Fruit fly (Drosophila melanogaster): ENCODE results near the gene CG17359.

CG17359 gene

DNA sequence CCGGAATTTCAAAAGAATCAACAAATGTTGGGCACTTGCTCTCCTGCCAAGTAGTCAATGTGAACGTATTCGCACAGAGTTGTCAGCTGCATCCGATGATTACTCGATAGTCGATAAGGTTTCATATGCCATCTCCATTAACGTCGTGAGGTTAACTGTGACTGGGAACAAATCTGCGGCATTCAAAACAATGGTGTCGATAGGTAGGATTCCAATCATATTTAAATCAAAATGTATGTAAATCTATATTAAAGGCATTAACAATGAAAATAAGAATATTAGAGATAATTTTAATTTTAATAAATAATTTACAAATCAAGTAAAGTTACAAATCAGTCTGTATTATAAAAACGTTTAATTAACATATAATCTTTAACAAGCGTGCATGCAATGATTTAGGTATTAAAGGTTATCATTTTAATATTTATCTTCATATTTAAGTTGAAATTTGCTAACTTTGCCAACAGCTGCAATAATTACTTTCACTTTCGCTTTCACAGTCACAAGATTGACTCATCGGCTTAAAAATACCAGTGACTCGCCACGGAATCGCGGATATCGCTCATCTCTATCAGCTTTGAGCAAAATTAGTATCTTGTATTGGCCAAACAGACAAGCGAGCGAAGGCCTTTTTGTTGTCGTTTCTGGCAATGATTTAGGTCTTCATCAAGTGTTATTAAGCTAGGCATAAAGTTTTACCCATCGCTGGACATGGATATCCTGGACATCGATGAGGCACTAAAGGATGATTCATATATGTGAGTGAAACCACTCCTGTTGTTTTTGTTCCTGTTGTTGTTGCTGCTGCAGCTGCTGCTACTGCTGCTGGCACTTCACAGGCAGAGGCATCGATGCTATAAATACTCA, 34.2 kb downstream of the CG17359 start, which contains the start of the genes Meics, Nxf3 and ssp2 (continued):
- TF ChIP-seq h (GFP tag; optimal IDR thresholded peaks at IDR 0.05) (no peak), Jra (GFP tag; optimal IDR thresholded peaks at IDR 0.05) (peak; percentile 48), sv (GFP tag; optimal IDR thresholded peaks at IDR 0.05) (no peak), sage (GFP tag; optimal IDR thresholded peaks at IDR 0.05) (peak; percentile 7), brk (GFP tag; optimal IDR thresholded peaks at IDR 0.05) (no peak)

DNA sequence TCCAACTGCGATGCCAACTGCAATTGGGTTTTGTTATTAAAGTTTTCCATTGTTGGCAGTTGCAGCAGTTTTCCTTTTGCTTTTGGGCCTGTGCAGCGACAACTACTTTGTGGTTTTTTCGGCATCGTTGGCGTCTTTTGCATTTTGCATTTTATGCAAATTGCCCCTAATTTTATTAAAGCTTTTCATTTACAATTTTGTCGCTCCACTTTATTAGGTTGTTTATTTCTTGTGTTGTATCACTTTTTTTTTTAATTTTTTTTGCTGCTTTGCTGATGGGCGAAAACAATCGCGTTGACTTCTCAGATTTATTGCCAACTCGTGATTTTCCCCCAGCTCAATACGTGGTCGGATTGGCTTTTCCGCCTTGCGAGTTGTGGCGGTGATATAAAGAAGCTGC, 41.3 kb downstream of the CG17359 start:
- TF ChIP-seq Sp1 (GFP tag; optimal IDR thresholded peaks at IDR 0.05) (no peak), lola (GFP tag; optimal IDR thresholded peaks at IDR 0.05) (no peak), rgr (GFP tag; optimal IDR thresholded peaks at IDR 0.05) (no peak), CrebA (GFP tag; optimal IDR thresholded peaks at IDR 0.05; ENCODE audit: borderline replicate concordance) (no peak), usp (GFP tag; optimal IDR thresholded peaks at IDR 0.05) (no peak), psq (GFP tag; optimal IDR thresholded peaks at IDR 0.05) (no peak), Myc (optimal IDR thresholded peaks at IDR 0.05) (no peak), Mio (GFP tag; optimal IDR thresholded peaks at IDR 0.05) (no peak), tai (GFP tag; optimal IDR thresholded peaks at IDR 0.05) (no peak), GATAd (GFP tag; optimal IDR thresholded peaks at IDR 0.05) (no peak), CG9705 (GFP tag; optimal IDR thresholded peaks at IDR 0.05) (no peak), CG32264 (GFP tag; optimal IDR thresholded peaks at IDR 0.05) (no peak), jim (GFP tag; optimal IDR thresholded peaks at IDR 0.05) (no peak), ey (GFP tag; optimal IDR thresholded peaks at IDR 0.05) (no peak), h (GFP tag; optimal IDR thresholded peaks at IDR 0.05) (no peak), dsf (GFP tag; optimal IDR thresholded peaks at IDR 0.05; ENCODE audit: borderline replicate concordance) (no peak), Hr83 (GFP tag; optimal IDR thresholded peaks at IDR 0.05; ENCODE audit: poor library complexity, severe bottlenecking) (no peak)

DNA sequence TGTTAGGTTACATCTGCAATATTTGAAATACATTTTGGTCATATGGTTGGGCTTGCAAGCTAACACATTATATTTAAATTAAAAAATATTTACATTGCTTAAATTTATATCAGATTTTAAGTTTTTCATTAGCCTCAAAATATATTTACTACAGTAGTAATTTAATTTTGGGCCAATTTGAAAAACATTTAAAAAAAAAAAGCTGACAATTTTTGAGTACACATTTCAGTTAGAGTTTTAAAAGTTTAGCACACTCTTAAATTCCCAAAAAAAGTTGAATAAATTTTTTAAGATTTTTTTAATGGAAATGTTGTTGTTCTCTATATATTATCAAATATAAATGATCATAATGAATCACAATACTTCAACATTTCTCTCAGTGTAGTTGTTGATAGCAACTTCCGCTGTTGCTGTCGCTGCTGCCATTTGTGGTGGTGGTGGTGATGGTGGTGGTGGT, 41.8 kb downstream of the CG17359 start:
- TF ChIP-seq pan (optimal IDR thresholded peaks at IDR 0.05) (no peak), CrebA (GFP tag; optimal IDR thresholded peaks at IDR 0.05; ENCODE audit: borderline replicate concordance) (no peak), h (GFP tag; optimal IDR thresholded peaks at IDR 0.05) (peak; percentile 5), Mio (GFP tag; optimal IDR thresholded peaks at IDR 0.05) (no peak), rgr (GFP tag; optimal IDR thresholded peaks at IDR 0.05) (peak; percentile 19), Dfd (GFP tag; optimal IDR thresholded peaks at IDR 0.05) (no peak), HLH106 (tag; optimal IDR thresholded peaks at IDR 0.05) (no peak), foxo (GFP tag; optimal IDR thresholded peaks at IDR 0.05) (peak in 1 of 2 experiments; percentile 34), sv (GFP tag; optimal IDR thresholded peaks at IDR 0.05) (peak; percentile 39), psq (GFP tag; optimal IDR thresholded peaks at IDR 0.05) (peak; percentile 6), OdsH (GFP tag; optimal IDR thresholded peaks at IDR 0.05) (peak; percentile 14), CG9705 (GFP tag; optimal IDR thresholded peaks at IDR 0.05) (no peak)

dm6 chr3L:13956667-13957066, 42.4 kb downstream of the CG17359 start:
- no peak for TF ChIP-seq pan (optimal IDR thresholded peaks at IDR 0.05)
- TF ChIP-seq Hnf4 (GFP tag; optimal IDR thresholded peaks at IDR 0.05): no peak
- TF ChIP-seq br (GFP tag; optimal IDR thresholded peaks at IDR 0.05): no peak
- TF ChIP-seq foxo (GFP tag; optimal IDR thresholded peaks at IDR 0.05): no peak
- TF ChIP-seq tai (GFP tag; optimal IDR thresholded peaks at IDR 0.05): no peak
- TF ChIP-seq dl (GFP tag; optimal IDR thresholded peaks at IDR 0.05; ENCODE audit: insufficient read depth in 1 of 2, partially characterized antibody in 2 of 2): no peak
- no peak for TF ChIP-seq OdsH (GFP tag; optimal IDR thresholded peaks at IDR 0.05)
- no peak for TF ChIP-seq Vsx2 (GFP tag; optimal IDR thresholded peaks at IDR 0.05; ENCODE audit: partially characterized antibody)
- TF ChIP-seq psq (GFP tag; optimal IDR thresholded peaks at IDR 0.05): no peak
- no peak for TF ChIP-seq Sp1 (GFP tag; optimal IDR thresholded peaks at IDR 0.05)
- TF ChIP-seq dmrt93B (GFP tag; optimal IDR thresholded peaks at IDR 0.05): no peak
- no peak for TF ChIP-seq Rel (GFP tag; optimal IDR thresholded peaks at IDR 0.05)
- no peak for TF ChIP-seq Rel (tag; optimal IDR thresholded peaks at IDR 0.05)
- TF ChIP-seq Myc (optimal IDR thresholded peaks at IDR 0.05): no peak
- no peak for TF ChIP-seq Mio (GFP tag; optimal IDR thresholded peaks at IDR 0.05)
- no peak for TF ChIP-seq lola (GFP tag; optimal IDR thresholded peaks at IDR 0.05)
- no peak for TF ChIP-seq Hr78 (GFP tag; optimal IDR thresholded peaks at IDR 0.05)
- TF ChIP-seq woc (GFP tag; optimal IDR thresholded peaks at IDR 0.05): no peak
- TF ChIP-seq Dif (GFP tag; optimal IDR thresholded peaks at IDR 0.05; ENCODE audit: partially characterized antibody): no peak
- TF ChIP-seq fru (GFP tag; optimal IDR thresholded peaks at IDR 0.05): no peak
- TF ChIP-seq Abd-B (GFP tag; optimal IDR thresholded peaks at IDR 0.05): no peak
